Fruit fly (Drosophila melanogaster) ovary, adult (tissue): ENCODE data around the gene Send2.

Experiments
- CG17801 ChIP-seq: fragments of 200-800 bp; optimal IDR thresholded peaks from 2 replicates; lab custom pipeline; 2019; ENCODE audit warnings: missing biosample characterization, mild to moderate bottlenecking, missing genetic modification characterization, moderate library complexity; ENCODE audit not compliant: partially characterized antibody

Send2 gene

DNA sequence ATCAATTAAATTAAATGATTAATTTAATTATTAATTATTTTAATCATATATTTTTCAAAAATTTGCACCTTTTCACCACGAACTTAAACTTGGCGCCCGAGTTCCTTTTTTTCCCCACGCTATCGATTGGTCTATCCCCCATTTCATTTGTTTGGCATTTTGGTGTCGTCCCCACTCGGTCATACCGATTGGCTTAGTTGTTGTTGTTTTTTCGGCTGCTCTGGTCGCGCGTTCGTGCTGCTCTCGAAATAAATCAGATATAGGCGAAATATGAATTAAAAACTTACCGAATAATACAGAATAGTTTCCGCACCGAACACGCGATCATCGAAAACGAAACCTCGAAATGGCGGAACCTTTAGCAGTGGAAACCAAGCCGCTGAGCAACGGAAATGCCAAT lies 12.5 kb downstream of the Send2 start, which contains the start of gene CG33090:
CG33090 (plus strand) TSS at position 194 of the 400 bp plus-strand sequence.
- TF ChIP-seq CG17801 (GFP tag; lab: Kevin White, UChicago) = no peak

DNA sequence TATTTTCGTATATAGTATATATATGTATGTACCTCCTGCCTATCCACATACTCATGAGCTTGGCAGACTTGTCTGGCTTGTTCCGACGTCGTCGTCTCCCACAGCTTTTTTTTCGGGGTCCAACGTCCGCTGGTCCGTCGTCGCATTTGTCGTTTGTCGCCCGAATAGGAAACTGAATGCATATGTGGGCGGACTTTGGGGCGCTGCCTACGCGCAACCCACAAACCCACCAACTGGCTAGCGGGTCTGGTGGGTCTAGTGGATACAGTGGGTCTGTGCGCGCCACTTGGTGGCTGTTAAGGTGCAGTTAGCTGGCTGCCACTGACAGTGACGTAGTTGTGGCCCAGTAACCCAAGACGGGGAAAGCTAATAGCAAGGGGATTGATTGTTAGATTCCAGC lies 27.5 kb downstream of the Send2 start:
- no peak for TF ChIP-seq CG17801 (GFP tag; lab: Kevin White, UChicago)

DNA sequence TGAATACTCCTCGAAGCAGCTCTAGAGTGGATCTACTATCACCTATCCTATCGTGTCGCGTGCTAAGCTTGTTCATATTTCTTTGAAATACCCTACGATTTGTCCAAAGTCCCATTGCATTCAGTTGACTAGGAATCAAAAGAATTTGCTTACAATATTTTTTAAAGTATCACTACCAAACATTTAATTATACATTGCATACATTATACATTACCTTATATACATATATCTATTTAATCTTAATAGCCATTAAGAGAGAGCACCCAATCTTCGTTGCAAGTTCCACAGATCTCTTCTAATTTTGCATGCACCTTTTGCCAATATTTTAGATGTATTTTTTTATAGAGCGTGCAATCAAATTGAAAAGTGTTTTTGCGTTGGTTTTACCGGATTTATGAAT lies 27.9 kb downstream of the Send2 start:
- no peak for TF ChIP-seq CG17801 (GFP tag; lab: Kevin White, UChicago)

DNA sequence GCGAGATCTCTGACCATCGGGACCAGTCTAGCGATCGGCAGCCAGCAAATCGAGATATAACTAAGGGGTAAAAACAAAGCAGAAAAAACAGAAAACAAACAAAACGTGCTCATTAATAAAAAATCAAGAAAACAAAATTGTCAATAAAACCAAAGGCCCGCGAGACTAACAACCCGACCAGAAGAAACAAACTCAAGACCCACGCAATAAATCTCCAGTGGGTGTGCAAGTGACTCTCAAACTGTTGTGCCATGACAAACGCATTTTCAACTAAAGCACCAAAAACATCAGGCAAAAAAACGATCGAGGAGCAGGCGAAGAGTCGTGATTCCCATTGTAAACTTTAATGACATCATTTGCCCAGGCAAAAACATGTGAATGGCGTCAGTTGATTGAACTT lies 28.5 kb downstream of the Send2 start:
- TF ChIP-seq CG17801 (GFP tag; lab: Kevin White, UChicago) = no peak

DNA sequence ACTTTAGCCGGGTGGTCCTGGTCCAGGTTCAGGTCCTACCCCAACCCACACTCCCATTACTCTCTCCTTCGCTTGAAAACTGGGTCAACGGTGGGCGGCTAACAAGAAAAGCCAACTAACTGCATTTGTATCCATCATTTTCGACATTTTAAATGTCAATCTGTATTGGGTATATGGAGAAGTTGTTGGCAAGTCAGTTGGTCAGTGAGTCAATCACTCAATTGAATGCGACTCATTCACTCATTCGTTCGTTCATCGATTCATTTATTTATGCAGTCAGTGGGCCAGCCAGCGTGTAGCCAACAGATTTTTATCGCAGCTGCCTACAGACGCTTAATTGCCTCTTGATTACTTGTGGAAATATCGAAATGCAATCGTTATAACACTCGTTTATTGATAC lies 29.8 kb downstream of the Send2 start:
- no peak for TF ChIP-seq CG17801 (GFP tag; lab: Kevin White, UChicago)

DNA sequence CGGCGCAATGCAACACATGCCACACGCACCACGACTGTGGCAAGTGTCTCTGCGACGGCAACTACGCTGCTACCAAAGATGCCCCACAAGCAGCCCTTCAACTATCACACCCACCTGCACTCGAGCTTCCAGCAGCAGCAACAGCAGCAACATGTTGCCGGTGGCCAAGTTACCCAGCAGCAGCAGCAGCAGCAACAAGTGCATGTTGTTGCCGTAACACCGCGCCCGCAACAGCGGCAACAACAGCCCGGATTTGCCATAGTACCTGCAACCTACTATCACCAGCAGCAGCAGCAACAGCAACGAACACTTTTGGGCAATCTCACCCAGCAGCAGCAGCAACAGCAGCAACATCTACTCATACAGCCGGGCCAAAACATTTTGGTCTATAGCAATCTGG lies 37.8 kb downstream of the Send2 start:
- no peak for TF ChIP-seq CG17801 (GFP tag; lab: Kevin White, UChicago)

DNA sequence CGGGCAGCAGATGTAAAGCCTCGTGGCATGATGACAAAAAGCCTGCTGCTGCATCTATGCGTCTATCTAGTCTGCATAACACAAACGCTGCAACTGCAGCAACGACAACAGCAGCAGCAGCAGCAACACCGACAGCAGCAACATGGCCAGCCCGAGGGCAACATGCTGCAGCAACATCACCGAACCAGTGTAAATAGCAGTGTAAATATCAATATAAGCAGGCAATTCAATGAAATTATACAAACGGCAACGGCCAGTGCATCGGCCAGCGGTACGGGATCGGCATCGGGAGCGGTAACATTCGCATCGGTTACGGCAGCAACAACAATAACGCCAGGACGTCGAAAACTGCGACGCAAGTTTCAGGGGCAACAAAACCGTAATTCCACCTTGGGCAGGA lies 38.3 kb downstream of the Send2 start:
- TF ChIP-seq CG17801 (GFP tag; lab: Kevin White, UChicago) = no peak

DNA sequence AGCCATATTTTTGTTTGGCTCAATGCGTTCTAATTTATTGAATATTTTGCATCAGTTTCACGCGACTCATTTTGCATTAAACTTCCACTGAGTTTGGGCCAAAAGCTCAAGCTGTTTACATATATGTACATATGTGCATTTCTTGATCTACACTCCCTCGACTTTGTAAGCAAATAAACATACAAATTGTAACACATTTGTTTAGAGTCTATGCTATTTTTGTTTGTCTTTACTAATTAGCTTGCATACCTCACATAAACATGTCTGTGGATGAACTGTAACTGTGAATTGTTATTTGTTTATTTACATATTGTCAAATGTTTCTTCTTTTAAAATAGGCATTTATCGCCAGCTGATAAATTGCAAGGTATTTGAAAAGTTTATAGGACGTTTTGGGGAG lies 39.0 kb downstream of the Send2 start:
- no peak for TF ChIP-seq CG17801 (GFP tag; lab: Kevin White, UChicago)

DNA sequence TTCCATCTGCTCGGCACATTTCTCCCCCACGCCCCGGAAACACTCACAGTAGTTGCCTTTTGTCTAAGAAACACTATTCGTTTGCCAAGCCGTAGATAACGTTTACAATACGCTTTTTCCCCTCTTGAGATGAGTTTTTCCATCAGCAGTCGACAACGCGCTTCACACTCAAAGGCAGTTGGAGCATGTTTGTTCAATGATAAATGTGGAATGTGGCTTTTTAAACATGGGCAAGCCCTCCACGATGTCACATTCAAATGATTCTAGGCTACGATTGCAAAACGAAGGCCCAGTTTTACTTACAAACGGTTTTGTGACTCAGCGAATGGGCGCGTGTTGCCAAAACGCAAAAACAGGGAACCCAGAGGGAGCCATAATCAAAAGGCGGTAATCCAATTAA lies 44.0 kb downstream of the Send2 start:
- no peak for TF ChIP-seq CG17801 (GFP tag; lab: Kevin White, UChicago)

DNA sequence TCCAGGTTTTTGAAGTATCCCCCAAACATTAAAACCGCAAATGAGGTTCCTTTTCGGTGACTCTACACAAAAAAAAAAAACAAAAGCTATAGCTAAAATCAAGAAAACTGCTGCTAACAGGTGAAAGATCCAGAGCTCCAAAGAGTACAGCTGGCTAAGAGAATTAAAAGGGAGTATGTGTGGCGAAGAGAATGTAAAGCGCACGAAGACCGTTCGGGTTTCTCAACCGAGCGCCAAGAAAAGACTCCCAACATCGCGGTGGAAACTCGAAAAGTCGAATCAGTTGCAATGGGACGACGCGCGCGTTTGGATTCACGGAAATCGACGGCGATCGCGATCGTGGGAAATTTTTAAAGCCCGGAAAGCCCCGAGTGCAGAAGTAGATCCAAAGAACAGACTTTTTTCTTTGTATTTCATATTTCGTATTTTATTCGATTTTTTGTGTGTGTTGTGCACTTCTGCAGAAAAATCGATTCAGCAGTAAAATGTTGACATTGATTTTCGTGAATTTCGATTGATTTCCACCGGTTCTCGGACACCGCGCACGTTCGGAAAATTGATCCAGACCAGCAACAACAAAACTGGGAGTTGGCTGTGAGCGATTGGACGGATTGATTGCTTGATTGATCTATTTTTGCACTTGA lies 45.6 kb downstream of the Send2 start:
- peak; percentile 5 for TF ChIP-seq CG17801 (GFP tag; lab: Kevin White, UChicago)
